Fruit fly (Drosophila melanogaster): ENCODE data around the gene PGRP-SB2.

The PGRP-SB2 gene

dm6 chr3L:16746586-16747383 is 20.4 kb downstream of the PGRP-SB2 start:
- no peak for TF ChIP-seq CG8478 (optimal IDR thresholded peaks at IDR 0.05)
- no peak for TF ChIP-seq CTCF (optimal IDR thresholded peaks at IDR 0.05)

DNA sequence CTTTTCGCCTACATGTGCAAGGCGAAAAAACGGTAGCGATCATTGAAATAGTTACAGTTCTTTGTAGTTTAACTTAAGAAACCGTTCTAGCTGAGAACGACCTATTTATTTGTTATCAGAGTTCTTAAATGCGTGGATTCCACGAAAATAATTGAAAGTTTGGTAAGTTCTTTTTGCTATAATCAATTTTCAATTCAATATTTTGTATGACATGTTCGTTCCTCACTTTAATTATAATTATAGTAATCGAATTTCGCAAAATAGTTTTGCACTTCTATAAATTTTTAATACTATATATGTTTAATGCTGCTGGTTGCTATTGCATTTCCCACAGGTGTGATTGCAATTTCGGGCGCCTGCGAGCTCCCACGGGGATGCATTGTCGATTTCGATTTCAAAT is 22.0 kb downstream of the PGRP-SB2 start:
- TF ChIP-seq CG8478 (optimal IDR thresholded peaks at IDR 0.05), result no peak
- TF ChIP-seq CTCF (optimal IDR thresholded peaks at IDR 0.05), result no peak

dm6 chr3L:16749726-16750125 is 23.4 kb downstream of the PGRP-SB2 start:
- TF ChIP-seq CTCF (optimal IDR thresholded peaks at IDR 0.05), result no peak
- TF ChIP-seq CG8478 (optimal IDR thresholded peaks at IDR 0.05), result no peak

DNA sequence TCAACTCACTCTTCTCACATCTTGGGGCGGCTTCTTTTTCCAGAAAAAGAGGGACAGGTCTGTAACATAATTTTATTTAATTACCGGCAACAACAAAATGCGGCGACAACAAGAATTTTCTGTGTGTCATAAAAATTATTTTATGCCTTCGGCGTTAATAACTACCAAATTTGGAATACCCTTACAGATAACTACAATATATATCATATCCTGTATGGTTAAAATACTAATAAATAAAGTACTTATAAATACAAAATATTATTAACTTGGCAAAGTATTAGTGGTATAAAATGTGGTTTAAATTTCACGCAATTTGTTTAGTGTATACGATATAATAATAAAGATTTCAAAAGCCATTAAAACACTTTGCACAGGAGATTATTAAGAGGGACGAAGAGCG is 24.4 kb downstream of the PGRP-SB2 start:
- no peak for TF ChIP-seq CG8478 (optimal IDR thresholded peaks at IDR 0.05)
- no peak for TF ChIP-seq CTCF (optimal IDR thresholded peaks at IDR 0.05)

- TF ChIP-seq CG8478 (optimal IDR thresholded peaks at IDR 0.05), result no peak
Observed at dm6 chr3L:16751487-16752054, 25.2 kb downstream of the PGRP-SB2 start.

- no peak for TF ChIP-seq CG8478 (optimal IDR thresholded peaks at IDR 0.05)
- no peak for TF ChIP-seq CTCF (optimal IDR thresholded peaks at IDR 0.05)
Observed at dm6 chr3L:16752402-16753096, 26.2 kb downstream of the PGRP-SB2 start.

- no peak for TF ChIP-seq CTCF (optimal IDR thresholded peaks at IDR 0.05)
- no peak for TF ChIP-seq CG8478 (optimal IDR thresholded peaks at IDR 0.05)
Observed at dm6 chr3L:16755189-16755588, 28.8 kb downstream of the PGRP-SB2 start, which contains the start of gene CG42852. CG42852 (plus strand) TSS chr3L:16755489.

dm6 chr3L:16758504-16759109 is 32.3 kb downstream of the PGRP-SB2 start:
- TF ChIP-seq CTCF (optimal IDR thresholded peaks at IDR 0.05) (no peak), CG8478 (optimal IDR thresholded peaks at IDR 0.05) (no peak)

- TF ChIP-seq CTCF (optimal IDR thresholded peaks at IDR 0.05) (no peak), CG8478 (optimal IDR thresholded peaks at IDR 0.05) (no peak)
Observed at dm6 chr3L:16759483-16759882, 33.1 kb downstream of the PGRP-SB2 start.

DNA sequence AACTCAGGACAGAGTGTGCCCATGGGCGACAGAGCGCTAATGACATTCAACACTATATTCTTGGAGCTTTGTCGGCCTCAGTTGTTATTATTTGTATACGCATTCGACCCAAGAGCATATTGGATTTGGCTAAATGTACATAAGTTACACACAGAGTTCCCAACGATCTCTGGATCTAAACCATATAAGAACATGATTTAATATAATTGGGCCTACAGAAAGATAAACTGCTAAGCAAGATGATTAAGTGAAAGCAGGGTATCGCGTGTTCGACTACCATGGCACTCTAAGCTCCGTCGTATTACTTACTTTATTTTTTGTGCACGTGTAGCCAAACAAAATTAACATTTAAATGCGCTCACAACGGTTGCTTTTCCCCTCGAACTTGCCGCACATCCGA is 33.9 kb downstream of the PGRP-SB2 start:
- no peak for TF ChIP-seq CG8478 (optimal IDR thresholded peaks at IDR 0.05)
- no peak for TF ChIP-seq CTCF (optimal IDR thresholded peaks at IDR 0.05)

DNA sequence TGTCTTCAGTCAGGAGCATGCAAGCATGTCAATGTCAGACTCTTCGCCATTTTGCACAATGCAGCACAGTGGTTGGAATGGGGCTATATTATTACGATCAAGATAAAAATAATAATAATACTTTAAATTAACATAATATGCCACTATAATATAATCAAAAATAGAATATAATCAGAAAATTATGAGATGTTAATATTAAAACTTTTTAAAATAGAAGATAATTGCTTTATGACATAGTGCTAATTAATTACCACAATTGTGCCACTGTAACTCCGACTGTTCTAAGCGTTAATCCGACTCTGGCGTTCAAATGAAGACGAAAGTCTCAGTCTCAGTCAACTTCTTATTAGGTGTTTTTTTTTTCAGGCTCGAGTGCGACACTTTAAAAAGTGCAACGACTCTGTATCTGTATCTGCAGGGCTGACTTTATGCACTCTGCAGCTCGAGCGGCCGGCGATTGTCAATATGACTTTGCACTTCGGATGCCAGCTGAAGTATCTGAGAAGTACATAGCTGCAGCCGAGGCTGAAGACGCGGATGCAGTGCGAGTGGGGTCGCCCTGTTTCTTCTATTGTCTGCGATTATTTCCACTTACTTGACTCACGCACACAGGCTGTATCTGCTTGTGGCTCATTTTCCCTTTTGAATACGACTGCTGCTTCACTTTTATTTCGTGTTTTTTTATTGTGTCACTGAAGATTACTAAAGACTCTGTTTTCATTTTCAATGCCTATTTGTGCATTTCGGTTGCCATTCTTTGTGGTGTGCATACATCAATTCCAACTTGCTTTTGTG is 36.1 kb downstream of the PGRP-SB2 start:
- TF ChIP-seq CTCF (optimal IDR thresholded peaks at IDR 0.05) (no peak), CG8478 (optimal IDR thresholded peaks at IDR 0.05) (no peak)

DNA sequence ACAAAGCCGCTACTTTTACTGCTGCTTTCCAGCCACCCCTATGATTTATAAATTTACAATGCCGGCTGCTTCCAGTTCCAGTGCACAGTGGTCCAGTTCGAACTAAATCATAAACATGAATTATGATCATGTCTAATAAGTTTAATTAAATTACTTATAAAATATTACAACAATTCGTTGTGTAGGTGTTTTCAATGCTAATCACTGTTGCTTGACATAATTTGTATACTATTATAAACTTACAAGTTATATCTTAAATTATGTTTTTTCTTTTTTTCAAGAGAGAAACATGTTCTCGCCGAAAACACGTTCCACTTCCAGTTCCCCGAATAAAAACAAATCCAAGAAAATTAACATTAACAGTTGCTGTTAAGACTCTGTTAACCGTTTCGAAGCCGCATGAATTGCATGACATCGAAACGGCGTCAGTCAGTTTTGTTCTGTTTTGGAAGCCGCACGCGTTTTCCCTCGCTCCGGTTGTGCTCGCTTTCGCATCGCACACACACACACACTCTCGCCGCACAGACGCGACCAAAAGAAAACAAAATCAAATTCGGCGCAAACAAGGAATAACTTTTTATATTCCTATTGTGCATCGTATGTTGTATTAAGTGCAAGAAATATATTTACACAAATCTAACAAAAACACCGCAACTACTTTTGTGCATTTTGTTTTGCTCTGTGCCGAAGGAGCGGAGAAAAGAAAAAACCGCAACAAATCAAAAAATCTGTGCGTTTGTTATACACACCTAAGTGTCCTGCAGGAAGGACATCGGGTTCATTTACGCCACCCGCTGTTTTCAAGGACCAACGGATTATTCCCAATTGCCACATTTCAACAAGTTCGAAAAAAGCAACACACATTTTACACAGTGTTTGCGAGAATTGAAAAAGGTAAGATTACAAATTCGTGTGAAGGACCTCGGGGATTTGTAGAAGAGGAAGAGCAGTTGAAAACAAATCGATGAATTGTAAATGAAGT is 39.6 kb downstream of the PGRP-SB2 start, which contains the start of gene Nrt:
Gene Nrt (plus strand): TSS at position 426 of the 982 bp plus-strand sequence.
- no peak for TF ChIP-seq CTCF (optimal IDR thresholded peaks at IDR 0.05)

- no peak for TF ChIP-seq CG8478 (optimal IDR thresholded peaks at IDR 0.05)
- TF ChIP-seq CTCF (optimal IDR thresholded peaks at IDR 0.05), result no peak
Observed at dm6 chr3L:16766901-16767300, 40.6 kb downstream of the PGRP-SB2 start.
